Worm (Caenorhabditis elegans): ENCODE measurements around the gene C55C3.8.
A peak's percentile ranks its signal among the peaks of the same experiment; 100 is the strongest.

Gene C55C3.8

ce11 chrIV:5723659-5724058 lies 32.8 kb downstream of the C55C3.8 start:
- TF ChIP-seq fkh-10 (GFP tag; optimal IDR thresholded peaks at IDR 0.05) (peak; percentile 65), nhr-28 (tag; optimal IDR thresholded peaks at IDR 0.05) (no peak)

ce11 chrIV:5725300-5725699 lies 34.5 kb downstream of the C55C3.8 start, which contains the start of gene H35B03.1:
H35B03.1 (plus strand) TSS chrIV:5725600.
- no peak for TF ChIP-seq ces-1 (GFP tag; optimal IDR thresholded peaks at IDR 0.05)
- TF ChIP-seq ceh-82 (tag; optimal IDR thresholded peaks at IDR 0.05): no peak
- TF ChIP-seq dpl-1 (GFP tag; optimal IDR thresholded peaks at IDR 0.05): no peak
- no peak for TF ChIP-seq lim-7 (GFP tag; IDR thresholded peaks at IDR 0.05)
- no peak for TF ChIP-seq unc-62 (GFP tag; optimal IDR thresholded peaks at IDR 0.05 in 1 of 2)
- TF ChIP-seq unc-62 (tag; optimal IDR thresholded peaks at IDR 0.05): no peak
- TF ChIP-seq zip-11 (GFP tag; IDR thresholded peaks at IDR 0.05): no peak
- TF ChIP-seq mdt-29 (GFP tag; IDR thresholded peaks at IDR 0.05): no peak
- no peak for TF ChIP-seq Y5F2A.4 (GFP tag; optimal IDR thresholded peaks at IDR 0.05)
- TF ChIP-seq nhr-11 (tag; optimal IDR thresholded peaks at IDR 0.05): no peak
- no peak for TF ChIP-seq nhr-42 (GFP tag; IDR thresholded peaks at IDR 0.05)
- no peak for TF ChIP-seq saeg-2 (GFP tag; IDR thresholded peaks at IDR 0.05)
- TF ChIP-seq F44E2.7 (GFP tag; IDR thresholded peaks at IDR 0.05): no peak
- no peak for TF ChIP-seq sdz-12 (GFP tag; optimal IDR thresholded peaks at IDR 0.05)
- no peak for TF ChIP-seq hlh-30 (tag; optimal IDR thresholded peaks at IDR 0.05; ENCODE audit: insufficient read depth)

- TF ChIP-seq D1046.2 (GFP tag; IDR thresholded peaks at IDR 0.05): no peak
- no peak for TF ChIP-seq ztf-11 (tag; optimal IDR thresholded peaks at IDR 0.05)
- TF ChIP-seq mxl-2 (GFP tag; conservative IDR thresholded peaks at IDR 0.05): no peak
- TF ChIP-seq T20F7.1 (GFP tag; optimal IDR thresholded peaks at IDR 0.05): peak; percentile 99
- peak; percentile 79 for TF ChIP-seq snpc-1.2 (GFP tag; IDR thresholded peaks at IDR 0.05)
- TF ChIP-seq zip-2 (tag; optimal IDR thresholded peaks at IDR 0.05): no peak
- no peak for TF ChIP-seq ceh-32 (tag; optimal IDR thresholded peaks at IDR 0.05; ENCODE audit: poor library complexity)
- TF ChIP-seq spr-3 (GFP tag; optimal IDR thresholded peaks at IDR 0.05): no peak
- peak; percentile 26 for TF ChIP-seq nhr-6 (tag; optimal IDR thresholded peaks at IDR 0.05)
- TF ChIP-seq nhr-25 (tag; optimal IDR thresholded peaks at IDR 0.05; ENCODE audit: borderline replicate concordance, insufficient read depth): no peak
- TF ChIP-seq dve-1 (tag; optimal IDR thresholded peaks at IDR 0.05; ENCODE audit: insufficient read depth): peak; percentile 31
- TF ChIP-seq unc-62 (GFP tag; optimal IDR thresholded peaks at IDR 0.05 in 1 of 2): no peak
- TF ChIP-seq unc-62 (tag; optimal IDR thresholded peaks at IDR 0.05): no peak
- peak in 1 of 2 experiments; percentile 6 for TF ChIP-seq hif-1 (tag; optimal IDR thresholded peaks at IDR 0.05)
- TF ChIP-seq rbr-2 (tag; optimal IDR thresholded peaks at IDR 0.05): peak; percentile 27
- TF ChIP-seq lsy-2 (tag; optimal IDR thresholded peaks at IDR 0.05): peak in 1 of 2 experiments; percentile 29
- TF ChIP-seq R02D3.7 (tag; optimal IDR thresholded peaks at IDR 0.05): peak; percentile 92
- TF ChIP-seq ztf-7 (tag; optimal IDR thresholded peaks at IDR 0.05): no peak
- TF ChIP-seq Y48G9A.11 (GFP tag; IDR thresholded peaks at IDR 0.05): peak; percentile 99
- peak; percentile 89 for TF ChIP-seq aha-1 (tag)
- peak; percentile 97 for TF ChIP-seq dpl-1 (GFP tag; optimal IDR thresholded peaks at IDR 0.05)
- no peak for TF ChIP-seq daf-12 (tag; optimal IDR thresholded peaks at IDR 0.05)
- no peak for TF ChIP-seq ZK337.2 (GFP tag; IDR thresholded peaks at IDR 0.05)
Measured at ce11 chrIV:5731597-5731996, 40.8 kb downstream of the C55C3.8 start, which contains the start of gene H35B03.2. H35B03.2 (minus strand) TSS chrIV:5731674.

ce11 chrIV:5734720-5735119 lies 43.9 kb downstream of the C55C3.8 start, which contains the start of gene cpg-18:
cpg-18 (plus strand) TSS chrIV:5735020.
- TF ChIP-seq lir-3 (tag; optimal IDR thresholded peaks at IDR 0.05) (no peak), nhr-102 (tag; optimal IDR thresholded peaks at IDR 0.05) (no peak), Y48G9A.11 (GFP tag; IDR thresholded peaks at IDR 0.05) (no peak), saeg-2 (GFP tag; IDR thresholded peaks at IDR 0.05) (no peak), snpc-4 (tag; optimal IDR thresholded peaks at IDR 0.05) (no peak), sdz-12 (GFP tag; optimal IDR thresholded peaks at IDR 0.05) (no peak), egl-43 (GFP tag; IDR thresholded peaks at IDR 0.05) (no peak), hlh-30 (tag; optimal IDR thresholded peaks at IDR 0.05; ENCODE audit: insufficient read depth) (no peak), fos-1 (tag; optimal IDR thresholded peaks at IDR 0.05) (no peak), T20F7.1 (GFP tag; optimal IDR thresholded peaks at IDR 0.05) (no peak), unc-62 (GFP tag; optimal IDR thresholded peaks at IDR 0.05 in 1 of 2) (no peak), unc-62 (tag; optimal IDR thresholded peaks at IDR 0.05) (no peak), aha-1 (tag) (no peak)
